Fruit fly (Drosophila melanogaster) whole organism, prepupa: ENCODE data around the gene CG10631.

Experiments
- CG10669 ChIP-seq: fragments of 200-800 bp; sonication (Bioruptor generic); optimal IDR thresholded peaks from 3 replicates; lab custom pipeline; 2018; ENCODE audit warnings: missing biosample characterization, mild to moderate bottlenecking, missing genetic modification characterization, moderate library complexity
- CG6276 ChIP-seq: fragments of 200-800 bp; sonication (Bioruptor generic); optimal IDR thresholded peaks from 2 replicates; lab custom pipeline; 2017; ENCODE audit warnings: missing biosample characterization, mild to moderate bottlenecking, missing genetic modification characterization
- CG6808 ChIP-seq: fragments of 200-800 bp; sonication (Bioruptor generic); optimal IDR thresholded peaks from 3 replicates; lab custom pipeline; 2017; ENCODE audit warnings: missing biosample characterization, missing genetic modification characterization, mild to moderate bottlenecking, moderate library complexity, missing genetic modification reagents
- CG6854 ChIP-seq: fragments of 200-800 bp; sonication (Bioruptor generic); optimal IDR thresholded peaks from 2 replicates; lab custom pipeline; 2017; ENCODE audit warnings: missing biosample characterization, mild to moderate bottlenecking, missing genetic modification characterization
- CG8119 ChIP-seq: fragments of 200-800 bp; sonication (Bioruptor generic); IDR thresholded peaks from 3 replicates; pipeline ENCODE4 v1.3.6; 2022; ENCODE audit warnings: missing biosample characterization, missing genetic modification characterization
- Sox102F ChIP-seq: fragments of 200-800 bp; sonication (Bioruptor generic); optimal IDR thresholded peaks from 2 replicates; lab custom pipeline; 2016; ENCODE audit warnings: missing biosample characterization, mild to moderate bottlenecking, missing genetic modification characterization
- fkh ChIP-seq: fragments of 200-800 bp; sonication (Bioruptor generic); optimal IDR thresholded peaks from 3 replicates; lab custom pipeline; 2017; ENCODE audit warnings: missing biosample characterization, mild to moderate bottlenecking, missing genetic modification characterization, moderate library complexity
- spab ChIP-seq: fragments of 200-800 bp; sonication (Bioruptor generic); optimal IDR thresholded peaks from 2 replicates; lab custom pipeline; 2017; ENCODE audit warnings: missing biosample characterization, mild to moderate bottlenecking, missing genetic modification characterization, missing genetic modification reagents
- ss ChIP-seq, 2 experiments: fragments of 200-800 bp; sonication (Bioruptor generic); optimal IDR thresholded peaks; 2 replicates in 1 of 2; 3 replicates in 1 of 2; lab custom pipeline; 2017 to 2018; ENCODE audit warnings: mild to moderate bottlenecking in 2 of 2, missing biosample characterization in 2 of 2, missing genetic modification characterization in 2 of 2, moderate library complexity in 1 of 2
- topi ChIP-seq: fragments of 200-800 bp; sonication (Bioruptor generic); optimal IDR thresholded peaks from 3 replicates; lab custom pipeline; 2016; ENCODE audit warnings: missing biosample characterization, missing genetic modification characterization

DNA sequence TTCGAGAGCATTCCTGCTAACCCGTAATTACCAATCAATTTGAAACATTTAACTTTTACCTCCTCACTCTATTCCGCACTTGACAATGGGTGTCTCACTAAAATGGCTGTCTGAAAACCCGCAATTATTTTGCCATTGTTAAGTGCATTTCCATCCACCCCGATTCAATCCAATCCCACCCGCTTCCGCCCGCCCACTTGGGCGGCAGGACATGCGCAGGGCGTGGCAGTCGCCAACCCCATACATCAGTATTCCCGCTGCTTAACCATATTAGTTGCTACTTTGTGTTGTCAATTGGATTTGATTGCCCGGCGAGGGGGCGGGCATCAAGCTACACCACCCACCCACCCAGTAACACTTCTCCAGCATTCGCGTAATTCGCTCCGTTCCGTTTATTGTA lies 8.7 kb upstream of the CG10631 start:
- TF ChIP-seq CG6854 (GFP tag; lab: Kevin White, UChicago) (no peak), CG10669 (GFP tag; lab: Kevin White, UChicago) (no peak), CG6808 (GFP tag; lab: Kevin White, UChicago) (no peak), fkh (no peak), topi (GFP tag; lab: Kevin White, UChicago) (no peak), CG8119 (GFP tag; lab: Robert Waterston, UW) (no peak), spab (GFP tag; lab: Kevin White, UChicago) (no peak), Sox102F (GFP tag; lab: Kevin White, UChicago) (no peak), CG6276 (GFP tag; lab: Kevin White, UChicago) (no peak), ss (GFP tag; optimal IDR thresholded peaks at IDR 0.05; lab: Kevin White, UChicago) (no peak)
